Worm (Caenorhabditis elegans): Measurements from ENCODE around the gene znf-207.

DNA sequence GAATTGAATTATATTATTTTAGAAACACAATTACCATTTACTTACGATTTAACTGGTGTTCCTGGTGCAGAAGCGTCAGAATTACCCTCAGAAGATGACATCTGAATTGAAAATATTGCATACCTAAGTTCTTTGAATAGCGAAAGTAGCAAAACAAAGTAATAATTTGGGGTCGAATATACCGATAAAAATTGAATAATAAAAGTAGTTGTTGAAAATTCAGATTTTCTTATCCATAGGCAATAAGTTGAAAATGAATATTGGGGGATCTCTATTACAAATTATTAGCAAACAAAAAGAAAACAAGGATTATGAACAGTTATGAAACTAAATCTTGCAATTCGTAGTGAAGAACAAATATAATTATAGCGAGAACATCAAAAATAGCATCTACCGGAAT, 18.5 kb downstream of the znf-207 start, which contains the start of gene leo-1:
- TF ChIP-seq Y22D7AL.16 (tag; optimal IDR thresholded peaks at IDR 0.05) (no peak), sox-4 (tag; optimal IDR thresholded peaks at IDR 0.05) (no peak), unc-42 (tag; optimal IDR thresholded peaks at IDR 0.05) (no peak)
